Fruit fly (Drosophila melanogaster) whole organism, embryonic: Measurements from ENCODE around the gene zetaCOP.
A peak's percentile ranks its signal among the peaks of the same experiment; 100 is the strongest.

Source experiments
- Adf1 ChIP-seq: fragments of 200-800 bp; sonication (Bioruptor generic); IDR thresholded peaks from 2 replicates; pipeline ENCODE4 v1.3.6; 2022; ENCODE audit warnings: missing biosample characterization, missing genetic modification characterization
- CG10366 ChIP-seq: fragments of 200-800 bp; sonication (Bioruptor generic); IDR thresholded peaks from 2 replicates; pipeline ENCODE4 v1.3.6; 2022; ENCODE audit warnings: missing biosample characterization, missing genetic modification characterization
- CG10565 ChIP-seq: fragments of 200-800 bp; sonication (Bioruptor generic); optimal IDR thresholded peaks from 3 replicates; lab custom pipeline; 2016; ENCODE audit warnings: missing biosample characterization, mild to moderate bottlenecking, missing genetic modification characterization
- CG11456 ChIP-seq: fragments of 200-800 bp; sonication (Bioruptor generic); IDR thresholded peaks from 3 replicates; pipeline ENCODE4 v1.3.6; 2022; ENCODE audit warnings: missing biosample characterization, missing genetic modification characterization
- CG1233 ChIP-seq: fragments of 200-800 bp; sonication (Bioruptor generic); optimal IDR thresholded peaks from 4 replicates; lab custom pipeline; 2018; ENCODE audit warnings: missing biosample characterization, mild to moderate bottlenecking, missing genetic modification characterization
- CG12659 ChIP-seq: fragments of 200-800 bp; sonication (Bioruptor generic); optimal IDR thresholded peaks from 3 replicates; lab custom pipeline; 2017; ENCODE audit warnings: mild to moderate bottlenecking, missing biosample characterization, missing genetic modification reagents, missing genetic modification characterization
- CG12744 ChIP-seq: fragments of 200-800 bp; sonication (Bioruptor generic); optimal IDR thresholded peaks from 2 replicates; lab custom pipeline; 2016; ENCODE audit warnings: missing biosample characterization, missing genetic modification characterization
- CG13287 ChIP-seq: fragments of 200-800 bp; sonication (Bioruptor generic); IDR thresholded peaks from 2 replicates; pipeline ENCODE4 v1.3.6; 2022; ENCODE audit warnings: missing biosample characterization, missing genetic modification characterization; ENCODE audit not compliant: partially characterized antibody
- CG17361 ChIP-seq: fragments of 200-800 bp; sonication (Bioruptor generic); IDR thresholded peaks from 3 replicates; pipeline ENCODE4 v1.3.6; 2022; ENCODE audit warnings: missing biosample characterization, missing genetic modification characterization
- CG17568 ChIP-seq: fragments of 200-800 bp; sonication (Bioruptor generic); optimal IDR thresholded peaks from 2 replicates; lab custom pipeline; 2018; ENCODE audit warnings: missing biosample characterization, mild to moderate bottlenecking, missing genetic modification characterization, moderate library complexity
- CG31441 ChIP-seq: fragments of 200-800 bp; sonication (Bioruptor generic); IDR thresholded peaks from 2 replicates; pipeline ENCODE4 v1.3.6; 2022; ENCODE audit warnings: missing biosample characterization, missing genetic modification characterization
- CG33213 ChIP-seq: fragments of 200-800 bp; sonication (Bioruptor generic); optimal IDR thresholded peaks from 3 replicates; lab custom pipeline; 2016; ENCODE audit warnings: missing biosample characterization, missing genetic modification characterization
- CG42726 ChIP-seq: fragments of 200-800 bp; sonication (Bioruptor generic); IDR thresholded peaks from 2 replicates; pipeline ENCODE4 v1.3.6; 2022; ENCODE audit warnings: missing biosample characterization, missing genetic modification characterization; ENCODE audit not compliant: partially characterized antibody
- CG6254 ChIP-seq: fragments of 200-800 bp; sonication (Bioruptor generic); optimal IDR thresholded peaks from 3 replicates; lab custom pipeline; 2017; ENCODE audit warnings: mild to moderate bottlenecking, missing biosample characterization, missing genetic modification reagents, missing genetic modification characterization
- CG6791 ChIP-seq: fragments of 200-800 bp; sonication (Bioruptor generic); IDR thresholded peaks from 3 replicates; pipeline ENCODE4 v1.3.6; 2022; ENCODE audit warnings: missing biosample characterization, missing genetic modification characterization; ENCODE audit not compliant: partially characterized antibody
- CG6854 ChIP-seq: fragments of 200-800 bp; sonication (Bioruptor generic); optimal IDR thresholded peaks from 3 replicates; lab custom pipeline; 2017; ENCODE audit warnings: missing biosample characterization, mild to moderate bottlenecking, missing genetic modification characterization
- CG7786 ChIP-seq: fragments of 200-800 bp; sonication (Bioruptor generic); optimal IDR thresholded peaks from 2 replicates; lab custom pipeline; 2016; ENCODE audit warnings: missing biosample characterization, missing genetic modification characterization
- CG8089 ChIP-seq: fragments of 200-800 bp; sonication (Bioruptor generic); optimal IDR thresholded peaks from 3 replicates; lab custom pipeline; 2016; ENCODE audit warnings: missing biosample characterization, missing genetic modification characterization
- CG8388 ChIP-seq: fragments of 200-800 bp; sonication (Bioruptor generic); optimal IDR thresholded peaks from 2 replicates; lab custom pipeline; 2019; ENCODE audit warnings: missing biosample characterization, mild to moderate bottlenecking, missing genetic modification characterization, moderate library complexity
- CTCF ChIP-seq: fragments of 200-800 bp; sonication (Bioruptor generic); optimal IDR thresholded peaks from 2 replicates; lab custom pipeline; 2017; ENCODE audit warnings: missing biosample characterization, mild to moderate bottlenecking, missing genetic modification characterization, moderate library complexity
- Dll ChIP-seq: fragments of 200-800 bp; sonication (Bioruptor generic); IDR thresholded peaks from 4 replicates; pipeline ENCODE4 v1.3.6; 2022; ENCODE audit warnings: missing biosample characterization, missing genetic modification characterization; ENCODE audit not compliant: partially characterized antibody
- Dref ChIP-seq: fragments of 200-800 bp; sonication (Bioruptor generic); IDR thresholded peaks from 2 replicates; pipeline ENCODE4 v1.3.6; 2022; ENCODE audit warnings: missing biosample characterization, missing genetic modification characterization
- Fer3 ChIP-seq: fragments of 200-800 bp; sonication (Bioruptor generic); optimal IDR thresholded peaks from 2 replicates; lab custom pipeline; 2018; ENCODE audit warnings: missing biosample characterization, mild to moderate bottlenecking, missing genetic modification characterization, moderate library complexity
- HmgZ ChIP-seq: fragments of 200-800 bp; sonication (Bioruptor generic); optimal IDR thresholded peaks from 2 replicates; lab custom pipeline; 2018; ENCODE audit warnings: missing biosample characterization, mild to moderate bottlenecking, missing genetic modification characterization
- Rfx ChIP-seq: fragments of 200-800 bp; sonication (Bioruptor generic); IDR thresholded peaks from 2 replicates; pipeline ENCODE4 v1.3.6; 2022; ENCODE audit warnings: missing biosample characterization, missing genetic modification characterization
- Sin3A ChIP-seq: fragments of >200 bp; optimal IDR thresholded peaks from 2 replicates; lab custom pipeline; 2018
- Spps ChIP-seq: fragments of 200-800 bp; sonication (Bioruptor generic); optimal IDR thresholded peaks from 2 replicates; lab custom pipeline; 2018; ENCODE audit warnings: missing biosample characterization, mild to moderate bottlenecking, missing genetic modification characterization
- Sry-δ ChIP-seq: fragments of 200-800 bp; sonication (Bioruptor generic); optimal IDR thresholded peaks from 2 replicates; lab custom pipeline; 2016; ENCODE audit warnings: missing biosample characterization, missing genetic modification characterization
- YL-1 ChIP-seq: fragments of 200-800 bp; sonication (Bioruptor generic); optimal IDR thresholded peaks from 3 replicates; lab custom pipeline; 2017; ENCODE audit warnings: missing biosample characterization, mild to moderate bottlenecking, missing genetic modification characterization
- al ChIP-seq: fragments of 200-800 bp; sonication (Bioruptor generic); IDR thresholded peaks from 2 replicates; pipeline ENCODE4 v1.3.6; 2022; ENCODE audit warnings: missing biosample characterization, missing genetic modification characterization
- btn ChIP-seq: fragments of 200-800 bp; sonication (Bioruptor generic); optimal IDR thresholded peaks from 2 replicates; lab custom pipeline; 2016; ENCODE audit warnings: missing biosample characterization, missing genetic modification characterization
- cg ChIP-seq: fragments of 200-800 bp; sonication (Bioruptor generic); optimal IDR thresholded peaks from 3 replicates; lab custom pipeline; 2019; ENCODE audit warnings: missing biosample characterization, mild to moderate bottlenecking, missing genetic modification characterization, moderate library complexity
- chm ChIP-seq: fragments of 200-800 bp; sonication (Bioruptor generic); IDR thresholded peaks from 2 replicates; pipeline ENCODE4 v1.3.6; 2022; ENCODE audit warnings: missing biosample characterization, missing genetic modification characterization
- dysf ChIP-seq: fragments of 200-800 bp; sonication (Bioruptor generic); IDR thresholded peaks from 3 replicates; pipeline ENCODE4 v1.3.6; 2022; ENCODE audit warnings: missing biosample characterization, missing genetic modification characterization
- ewg ChIP-seq: fragments of 200-800 bp; sonication (Bioruptor generic); optimal IDR thresholded peaks from 3 replicates; lab custom pipeline; 2017; ENCODE audit warnings: mild to moderate bottlenecking, missing biosample characterization, missing genetic modification reagents, missing genetic modification characterization
- ftz-f1 ChIP-seq: fragments of 200-800 bp; sonication (Bioruptor generic); optimal IDR thresholded peaks from 2 replicates; lab custom pipeline; 2016; ENCODE audit warnings: missing biosample characterization, missing genetic modification characterization
- gfzf ChIP-seq: fragments of 200-800 bp; sonication (Bioruptor generic); optimal IDR thresholded peaks from 2 replicates; lab custom pipeline; 2016; ENCODE audit warnings: missing biosample characterization, mild to moderate bottlenecking, missing genetic modification characterization, moderate library complexity
- gro ChIP-seq: fragments of 200-800 bp; sonication (Bioruptor generic); optimal IDR thresholded peaks from 2 replicates; lab custom pipeline; 2016; ENCODE audit warnings: missing biosample characterization, missing genetic modification characterization
- her ChIP-seq: fragments of 200-800 bp; sonication (Bioruptor generic); optimal IDR thresholded peaks from 2 replicates; lab custom pipeline; 2016; ENCODE audit warnings: missing biosample characterization, missing genetic modification characterization
- inv ChIP-seq: fragments of 200-800 bp; sonication (Bioruptor generic); IDR thresholded peaks from 2 replicates; pipeline ENCODE4 v1.3.6; 2022; ENCODE audit warnings: missing biosample characterization, missing genetic modification characterization; ENCODE audit not compliant: partially characterized antibody
- knrl ChIP-seq: fragments of 200-800 bp; sonication (Bioruptor generic); IDR thresholded peaks from 3 replicates; pipeline ENCODE4 v1.3.6; 2022; ENCODE audit warnings: missing biosample characterization, missing genetic modification characterization; ENCODE audit not compliant: partially characterized antibody
- nau ChIP-seq: fragments of 200-800 bp; sonication (Bioruptor generic); optimal IDR thresholded peaks from 3 replicates; lab custom pipeline; 2017; ENCODE audit warnings: missing biosample characterization, mild to moderate bottlenecking, missing genetic modification characterization, missing genetic modification reagents
- onecut ChIP-seq: fragments of 200-800 bp; sonication (Bioruptor generic); IDR thresholded peaks from 2 replicates; pipeline ENCODE4 v1.3.6; 2022; ENCODE audit warnings: missing biosample characterization, missing genetic modification characterization
- scrt ChIP-seq: fragments of 200-800 bp; sonication (Bioruptor generic); optimal IDR thresholded peaks from 2 replicates; lab custom pipeline; 2018; ENCODE audit warnings: missing biosample characterization, mild to moderate bottlenecking, missing genetic modification characterization, moderate library complexity
- shn ChIP-seq: fragments of 200-800 bp; sonication (Bioruptor generic); optimal IDR thresholded peaks from 3 replicates; lab custom pipeline; 2016; ENCODE audit warnings: missing biosample characterization, missing genetic modification characterization
- sna ChIP-seq: fragments of 200-800 bp; sonication (Bioruptor generic); IDR thresholded peaks from 2 replicates; pipeline ENCODE4 v1.3.6; 2022; ENCODE audit warnings: missing biosample characterization, missing genetic modification characterization; ENCODE audit not compliant: partially characterized antibody
- stc ChIP-seq: fragments of 200-800 bp; sonication (Bioruptor generic); IDR thresholded peaks from 2 replicates; pipeline ENCODE4 v1.3.6; 2022; ENCODE audit warnings: missing biosample characterization, missing genetic modification characterization
- tin ChIP-seq: fragments of 200-800 bp; sonication (Bioruptor generic); optimal IDR thresholded peaks from 3 replicates; lab custom pipeline; 2016; ENCODE audit warnings: missing biosample characterization, missing genetic modification characterization
- vnd ChIP-seq: fragments of 200-800 bp; sonication (Bioruptor generic); IDR thresholded peaks from 3 replicates; pipeline ENCODE4 v1.3.6; 2022; ENCODE audit warnings: missing biosample characterization, missing genetic modification characterization; ENCODE audit not compliant: partially characterized antibody

The zetaCOP gene

dm6 chr3L:16711430-16712228 is 38.3 kb upstream of the zetaCOP start, which contains the start of the genes CG43954, Lasp and Dab (continued):
- TF ChIP-seq sna (GFP tag; lab: Robert Waterston, UW) (no peak), cg (GFP tag; lab: Kevin White, UChicago) (no peak), nau (GFP tag; lab: Kevin White, UChicago) (peak; percentile 36), Sry-δ (GFP tag; lab: Kevin White, UChicago) (peak; percentile 49), CG10366 (GFP tag; lab: Robert Waterston, UW) (peak; percentile 17; the same call in 1 of the 2 replicates), Dref (peak; percentile 77), scrt (GFP tag; lab: Kevin White, UChicago) (peak; percentile 28), Adf1 (GFP tag; lab: Robert Waterston, UW) (peak; percentile 64; the same call in 1 of the 2 replicates), tin (GFP tag; lab: Kevin White, UChicago) (peak; percentile 29), CG33213 (GFP tag; lab: Kevin White, UChicago) (peak; percentile 90), CG12659 (GFP tag; lab: Kevin White, UChicago) (peak; percentile 59), CG6854 (peak; percentile 59), shn (GFP tag; lab: Kevin White, UChicago) (peak; percentile 9), CTCF (GFP tag; lab: Kevin White, UChicago) (peak; percentile 96), CG6791 (GFP tag; lab: Robert Waterston, UW) (peak; percentile 69), ftz-f1 (GFP tag; lab: Kevin White, UChicago) (peak; percentile 81), onecut (GFP tag; lab: Robert Waterston, UW) (peak; percentile 37; the same call in 1 of the 2 replicates), ewg (GFP tag; lab: Kevin White, UChicago) (peak; percentile 69), CG1233 (GFP tag; lab: Kevin White, UChicago) (peak; percentile 16), Sin3A (lab: Kevin White, UChicago) (peak; percentile 85), CG17568 (GFP tag; lab: Kevin White, UChicago) (peak; percentile 40), her (peak; percentile 98), gro (GFP tag; lab: Kevin White, UChicago) (peak; percentile 56), vnd (GFP tag; lab: Robert Waterston, UW) (no peak), al (GFP tag; lab: Robert Waterston, UW) (no peak), Spps (tag; lab: Kevin White, UChicago) (peak; percentile 8), CG31441 (GFP tag; lab: Robert Waterston, UW) (peak; percentile 49; the same call in 1 of the 2 replicates), CG6254 (GFP tag; lab: Kevin White, UChicago) (peak; percentile 99), Dll (GFP tag; lab: Robert Waterston, UW) (peak; percentile 71), knrl (GFP tag; lab: Robert Waterston, UW) (peak; percentile 47; the same call in 2 of the 3 replicates), Fer3 (peak; percentile 2), dysf (GFP tag; lab: Robert Waterston, UW) (peak; percentile 6; the same call in 1 of the 3 replicates), CG7786 (GFP tag; lab: Kevin White, UChicago) (no peak), CG17361 (peak; percentile 42; the same call in 2 of the 3 replicates), HmgZ (tag; lab: Kevin White, UChicago) (peak; percentile 51), CG8388 (GFP tag; lab: Kevin White, UChicago) (no peak), CG13287 (GFP tag; lab: Robert Waterston, UW) (peak; percentile 56), gfzf (GFP tag; lab: Kevin White, UChicago) (peak; percentile 95), CG10565 (GFP tag; lab: Kevin White, UChicago) (no peak), stc (GFP tag; lab: Robert Waterston, UW) (peak; percentile 60), CG12744 (GFP tag; lab: Kevin White, UChicago) (peak; percentile 36), CG42726 (GFP tag; lab: Robert Waterston, UW) (peak; percentile 70; the same call in 1 of the 2 replicates), CG11456 (peak; percentile 75), inv (0 out of 2 replicates have a peak, but pooled peaks have one; percentile 7), CG8089 (peak; percentile 25), YL-1 (peak; percentile 40), Rfx (GFP tag; lab: Robert Waterston, UW) (peak; percentile 57), chm (GFP tag; lab: Robert Waterston, UW) (peak; percentile 84), btn (GFP tag; lab: Kevin White, UChicago) (no peak)
